Worm (Caenorhabditis elegans) whole organism, L2 larva: ENCODE measurements around the gene C02B10.4.

Experiments
- aly-2 ChIP-seq: fragments of 150-350 bp; optimal IDR thresholded peaks from 2 replicates; lab custom pipeline; 2014; ENCODE audit warnings: missing biosample characterization, missing genetic modification characterization
- ceh-82 ChIP-seq: fragments of 150-350 bp; optimal IDR thresholded peaks from 2 replicates; lab custom pipeline; 2014; ENCODE audit warnings: missing biosample characterization, missing genetic modification characterization
- lin-13 ChIP-seq: fragments of 150-350 bp; optimal IDR thresholded peaks from 2 replicates; lab custom pipeline; 2014; ENCODE audit warnings: missing biosample characterization, missing genetic modification reagents, missing genetic modification characterization
- mab-5 ChIP-seq: fragments of 150-350 bp; optimal IDR thresholded peaks from 2 replicates; lab custom pipeline; 2014; ENCODE audit warnings: missing biosample characterization, missing genetic modification characterization
- mbf-1 ChIP-seq: sonication (generic microtip); optimal IDR thresholded peaks from 2 replicates; lab custom pipeline; 2017; ENCODE audit warnings: missing biosample characterization, missing genetic modification characterization
- mdl-1 ChIP-seq, 2 experiments: fragments of 150-350 bp in 1 of 2; sonication (generic microtip) in 1 of 2; optimal IDR thresholded peaks; 2 replicates each; lab custom pipeline; 2017; ENCODE audit warnings: missing biosample characterization in 2 of 2, missing genetic modification characterization in 2 of 2
- nhr-23 ChIP-seq: fragments of 150-350 bp; optimal IDR thresholded peaks from 2 replicates; lab custom pipeline; 2014; ENCODE audit warnings: missing biosample characterization, missing genetic modification reagents, missing genetic modification characterization
- nhr-237 ChIP-seq: fragments of 150-350 bp; optimal IDR thresholded peaks from 2 replicates; lab custom pipeline; 2014; ENCODE audit warnings: missing biosample characterization, missing genetic modification characterization
- nhr-6 ChIP-seq: fragments of 150-350 bp; optimal IDR thresholded peaks from 2 replicates; lab custom pipeline; 2014; ENCODE audit warnings: missing biosample characterization, missing genetic modification characterization
- nhr-77 ChIP-seq: fragments of 150-350 bp; optimal IDR thresholded peaks from 2 replicates; lab custom pipeline; 2014; ENCODE audit warnings: missing biosample characterization, missing genetic modification characterization
- skn-1 ChIP-seq: sonication (generic microtip); optimal IDR thresholded peaks from 2 replicates; lab custom pipeline; 2017; ENCODE audit warnings: missing biosample characterization, missing genetic modification characterization
- unc-39 ChIP-seq: fragments of 150-350 bp; optimal IDR thresholded peaks from 2 replicates; lab custom pipeline; 2014; ENCODE audit warnings: missing biosample characterization, missing genetic modification characterization
- unc-55 ChIP-seq: fragments of 150-350 bp; sonication (generic microtip); optimal IDR thresholded peaks from 3 replicates; lab custom pipeline; 2014; ENCODE audit warnings: missing biosample characterization, missing genetic modification reagents, missing genetic modification characterization

- TF ChIP-seq nhr-6 (no peak), skn-1 (no peak), unc-39 (no peak), aly-2 (no peak), nhr-77 (no peak), unc-55 (GFP tag; lab: Kevin White, UChicago) (no peak), lin-13 (GFP tag; lab: Kevin White, UChicago) (no peak), mab-5 (tag; lab: Kevin White, UChicago) (no peak), nhr-237 (tag; lab: Kevin White, UChicago) (no peak), ceh-82 (no peak), mdl-1 (tag; optimal IDR thresholded peaks at IDR 0.05; lab: Kevin White, UChicago) (no peak), mbf-1 (tag; lab: Kevin White, UChicago) (no peak), nhr-23 (tag; lab: Kevin White, UChicago) (no peak)
Measured at ce11 chrIV:5109943-5110342, 18.6 kb downstream of the C02B10.4 start.
